Fruit fly (Drosophila melanogaster): ENCODE results near the gene PolI.

Gene PolI

dm6 chr3R:8210837-8211488 is 22.3 kb upstream of the PolI start:
- TF ChIP-seq abd-A (tag; optimal IDR thresholded peaks at IDR 0.05) (peak; percentile 29), NfI (GFP tag; optimal IDR thresholded peaks at IDR 0.05) (no peak), sens (GFP tag) (peak; percentile 12), onecut (GFP tag; IDR thresholded peaks at IDR 0.05) (0 out of 2 replicates have a peak, but pooled peaks have one; percentile 22), lbe (GFP tag; optimal IDR thresholded peaks at IDR 0.05) (no peak), CG6175 (GFP tag; IDR thresholded peaks at IDR 0.05) (no peak), Stat92E (GFP tag; optimal IDR thresholded peaks at IDR 0.05) (peak in 1 of 3 experiments; percentile 70), CG13894 (tag; optimal IDR thresholded peaks at IDR 0.05) (peak; percentile 65), kni (GFP tag; optimal IDR thresholded peaks at IDR 0.05) (peak; percentile 57), CG3065 (GFP tag; optimal IDR thresholded peaks at IDR 0.05) (no peak), CG15601 (tag; optimal IDR thresholded peaks at IDR 0.05) (no peak), Nf-YC (tag; optimal IDR thresholded peaks at IDR 0.05) (peak; percentile 48), Awh (GFP tag; IDR thresholded peaks at IDR 0.05) (0 out of 2 replicates have a peak, but pooled peaks have one; percentile 40), CG7928 (GFP tag; optimal IDR thresholded peaks at IDR 0.05) (no peak), ATbp (GFP tag; optimal IDR thresholded peaks at IDR 0.05) (no peak), grn (GFP tag; optimal IDR thresholded peaks at IDR 0.05) (peak; percentile 98), CG33213 (GFP tag; optimal IDR thresholded peaks at IDR 0.05) (no peak), Nf-YB (GFP tag; optimal IDR thresholded peaks at IDR 0.05) (peak; percentile 83)

- TF ChIP-seq B-H2 (GFP tag; optimal IDR thresholded peaks at IDR 0.05) (no peak), CG11560 (tag; IDR thresholded peaks at IDR 0.05) (no peak), CG9876 (GFP tag; optimal IDR thresholded peaks at IDR 0.05) (no peak), CG5245 (GFP tag; optimal IDR thresholded peaks at IDR 0.05) (peak; percentile 32), Dad (GFP tag; optimal IDR thresholded peaks at IDR 0.05) (no peak), Optix (GFP tag; IDR thresholded peaks at IDR 0.05) (peak; percentile 54; the same call in 1 of the 3 replicates), D19A (tag; optimal IDR thresholded peaks at IDR 0.05) (peak; percentile 51), Fer1 (GFP tag; optimal IDR thresholded peaks at IDR 0.05) (no peak), CG12219 (GFP tag; optimal IDR thresholded peaks at IDR 0.05) (no peak), pb (GFP tag; optimal IDR thresholded peaks at IDR 0.05) (no peak), CG10543 (GFP tag; optimal IDR thresholded peaks at IDR 0.05) (no peak), Lpt (GFP tag; optimal IDR thresholded peaks at IDR 0.05) (no peak), maf-S (GFP tag; optimal IDR thresholded peaks at IDR 0.05) (no peak), stc (GFP tag; IDR thresholded peaks at IDR 0.05) (no peak), CG11093 (GFP tag; IDR thresholded peaks at IDR 0.05) (peak; percentile 55; the same call in 2 of the 3 replicates), H15 (GFP tag; IDR thresholded peaks at IDR 0.05) (peak; percentile 28; the same call in 1 of the 3 replicates), C15 (GFP tag; IDR thresholded peaks at IDR 0.05) (no peak), Pdp1 (GFP tag; optimal IDR thresholded peaks at IDR 0.05) (peak; percentile 58 to 75), bowl (GFP tag; IDR thresholded peaks at IDR 0.05) (no peak), CG7357 (GFP tag; IDR thresholded peaks at IDR 0.05) (peak; percentile 53; the same call in 1 of the 3 replicates), ara (GFP tag; IDR thresholded peaks at IDR 0.05) (peak; percentile 88), Dek (tag; optimal IDR thresholded peaks at IDR 0.05) (no peak), CG43689 (GFP tag; IDR thresholded peaks at IDR 0.05) (no peak), CG17829 (tag; optimal IDR thresholded peaks at IDR 0.05) (peak; percentile 65), Dip2 (GFP tag; IDR thresholded peaks at IDR 0.05) (no peak), crol (GFP tag; IDR thresholded peaks at IDR 0.05) (peak; percentile 49), CG6854 (GFP tag; optimal IDR thresholded peaks at IDR 0.05) (no peak), CG8478 (optimal IDR thresholded peaks at IDR 0.05) (no peak), Atf6 (GFP tag; IDR thresholded peaks at IDR 0.05) (no peak; the same call in 1 of the 2 replicates), CG1832 (GFP tag; optimal IDR thresholded peaks at IDR 0.05) (no peak), ato (GFP tag; IDR thresholded peaks at IDR 0.05; ENCODE audit: partially characterized antibody) (no peak), CG11456 (GFP tag; IDR thresholded peaks at IDR 0.05) (no peak), CG1602 (GFP tag; optimal IDR thresholded peaks at IDR 0.05) (peak; percentile 65)
Observed at dm6 chr3R:8212594-8212993, 20.7 kb upstream of the PolI start.
